Fruit fly (Drosophila melanogaster): ENCODE measurements around the gene CG9265.

dm6 chr2L:21096448-21096994, 25.2 kb upstream of the CG9265 start, which contains the start of gene CG34136:
- TF ChIP-seq cg (GFP tag; optimal IDR thresholded peaks at IDR 0.05): no peak
- no peak for TF ChIP-seq pan (optimal IDR thresholded peaks at IDR 0.05)
- peak in 1 of 2 experiments; percentile 25 for TF ChIP-seq pan (GFP tag; optimal IDR thresholded peaks at IDR 0.05 in 1 of 2, IDR thresholded peaks at IDR 0.05 in 1 of 2)
- TF ChIP-seq bcd (GFP tag; optimal IDR thresholded peaks at IDR 0.05): peak; percentile 32

Data from whole organism, embryonic.